Worm (Caenorhabditis elegans): ENCODE measurements around the gene Y67D8A.2.

- TF ChIP-seq snpc-1.3 (tag; optimal IDR thresholded peaks at IDR 0.05; ENCODE audit: insufficient read depth) (no peak), akir-1 (GFP tag; optimal IDR thresholded peaks at IDR 0.05) (no peak), nhr-179 (tag; optimal IDR thresholded peaks at IDR 0.05) (no peak), F52B5.7 (tag; optimal IDR thresholded peaks at IDR 0.05) (no peak), K11D2.4 (GFP tag; IDR thresholded peaks at IDR 0.05) (no peak)
Observed at ce11 chrIV:3199041-3199440, 23.2 kb upstream of the Y67D8A.2 start.

Measured in whole organism, young adult.